Fruit fly (Drosophila melanogaster) whole organism, embryonic: Measurements from ENCODE around the gene CG12560.
A peak's percentile ranks its signal among the peaks of the same experiment; 100 is the strongest.

Source experiments
- ATbp ChIP-seq: fragments of 200-800 bp; sonication (Bioruptor generic); optimal IDR thresholded peaks from 2 replicates; lab custom pipeline; 2017; ENCODE audit warnings: missing biosample characterization, mild to moderate bottlenecking, missing genetic modification characterization, missing genetic modification reagents
- Aef1 ChIP-seq: fragments of 200-800 bp; sonication (Bioruptor generic); IDR thresholded peaks from 3 replicates; pipeline ENCODE4 v1.3.6; 2022; ENCODE audit warnings: missing biosample characterization, missing genetic modification characterization
- CG11723 ChIP-seq: fragments of 200-800 bp; sonication (Bioruptor generic); optimal IDR thresholded peaks from 2 replicates; lab custom pipeline; 2017; ENCODE audit warnings: missing biosample characterization, mild to moderate bottlenecking, missing genetic modification characterization
- CG13123 ChIP-seq: fragments of 200-800 bp; sonication (Bioruptor generic); optimal IDR thresholded peaks from 2 replicates; lab custom pipeline; 2016; ENCODE audit warnings: missing biosample characterization, missing genetic modification characterization
- CG13296 ChIP-seq: fragments of 200-800 bp; sonication (Bioruptor generic); optimal IDR thresholded peaks from 3 replicates; lab custom pipeline; 2018; ENCODE audit warnings: missing biosample characterization, mild to moderate bottlenecking, missing genetic modification characterization
- CG13424 ChIP-seq: fragments of 200-800 bp; sonication (Bioruptor generic); optimal IDR thresholded peaks from 2 replicates; lab custom pipeline; 2019; ENCODE audit warnings: missing biosample characterization, mild to moderate bottlenecking, missing genetic modification characterization, moderate library complexity
- CG14050 ChIP-seq: fragments of 200-800 bp; sonication (Bioruptor generic); IDR thresholded peaks from 3 replicates; pipeline ENCODE4 v1.3.6; 2022; ENCODE audit warnings: missing biosample characterization, missing genetic modification characterization
- CG1602 ChIP-seq: fragments of 200-800 bp; sonication (Bioruptor generic); optimal IDR thresholded peaks from 3 replicates; lab custom pipeline; 2016; ENCODE audit warnings: missing biosample characterization, missing genetic modification characterization
- CG17385 ChIP-seq: fragments of 200-800 bp; sonication (Bioruptor generic); optimal IDR thresholded peaks from 3 replicates; lab custom pipeline; 2018; ENCODE audit warnings: missing biosample characterization, mild to moderate bottlenecking, missing genetic modification characterization
- CG2875 ChIP-seq: fragments of 200-800 bp; sonication (Bioruptor generic); optimal IDR thresholded peaks from 2 replicates; lab custom pipeline; 2017; ENCODE audit warnings: missing biosample characterization, mild to moderate bottlenecking, missing genetic modification characterization, missing genetic modification reagents
- CG3065 ChIP-seq: fragments of 200-800 bp; sonication (Bioruptor generic); optimal IDR thresholded peaks from 2 replicates; lab custom pipeline; 2016; ENCODE audit warnings: missing biosample characterization, missing genetic modification characterization
- CG4360 ChIP-seq: fragments of 200-800 bp; sonication (Bioruptor generic); IDR thresholded peaks from 2 replicates; pipeline ENCODE4 v1.3.6; 2022; ENCODE audit warnings: missing biosample characterization, missing genetic modification characterization
- CG6254 ChIP-seq: fragments of 200-800 bp; sonication (Bioruptor generic); optimal IDR thresholded peaks from 3 replicates; lab custom pipeline; 2017; ENCODE audit warnings: mild to moderate bottlenecking, missing biosample characterization, missing genetic modification reagents, missing genetic modification characterization
- CG6765 ChIP-seq: fragments of 200-800 bp; sonication (Bioruptor generic); optimal IDR thresholded peaks from 3 replicates; lab custom pipeline; 2017; ENCODE audit warnings: missing biosample characterization, mild to moderate bottlenecking, missing genetic modification characterization
- CG8478 ChIP-seq: fragments of >200 bp; optimal IDR thresholded peaks from 2 replicates; lab custom pipeline; 2018
- CG8924 ChIP-seq: fragments of 200-800 bp; optimal IDR thresholded peaks from 3 replicates; lab custom pipeline; 2019; ENCODE audit warnings: missing biosample characterization, mild to moderate bottlenecking, missing genetic modification characterization, moderate library complexity
- CG9876 ChIP-seq: fragments of 200-800 bp; sonication (Bioruptor generic); optimal IDR thresholded peaks from 2 replicates; lab custom pipeline; 2016; ENCODE audit warnings: missing biosample characterization, missing genetic modification characterization
- CrebB ChIP-seq: fragments of 200-800 bp; sonication (Bioruptor generic); optimal IDR thresholded peaks from 3 replicates; lab custom pipeline; 2018; ENCODE audit warnings: missing biosample characterization, mild to moderate bottlenecking, missing genetic modification characterization
- Dbx ChIP-seq: fragments of 200-800 bp; sonication (Bioruptor generic); IDR thresholded peaks from 3 replicates; pipeline ENCODE4 v1.3.6; 2022; ENCODE audit warnings: missing biosample characterization, missing genetic modification characterization
- Dll ChIP-seq: fragments of 200-800 bp; sonication (Bioruptor generic); IDR thresholded peaks from 4 replicates; pipeline ENCODE4 v1.3.6; 2022; ENCODE audit warnings: missing biosample characterization, missing genetic modification characterization; ENCODE audit not compliant: partially characterized antibody
- Doc3 ChIP-seq: fragments of 200-800 bp; sonication (Bioruptor generic); IDR thresholded peaks from 3 replicates; pipeline ENCODE4 v1.3.6; 2022; ENCODE audit warnings: missing biosample characterization, missing genetic modification characterization; ENCODE audit not compliant: partially characterized antibody
- Elba2 ChIP-seq: fragments of 200-800 bp; sonication (Bioruptor generic); optimal IDR thresholded peaks from 3 replicates; lab custom pipeline; 2016; ENCODE audit warnings: missing biosample characterization, missing genetic modification characterization
- Fer2 ChIP-seq: fragments of 200-800 bp; sonication (Bioruptor generic); optimal IDR thresholded peaks from 2 replicates; lab custom pipeline; 2018; ENCODE audit warnings: missing biosample characterization, mild to moderate bottlenecking, missing genetic modification characterization, moderate library complexity
- Lhr ChIP-seq: fragments of 200-800 bp; sonication (Bioruptor generic); optimal IDR thresholded peaks from 3 replicates; lab custom pipeline; 2017; ENCODE audit warnings: mild to moderate bottlenecking, missing biosample characterization, missing genetic modification reagents, missing genetic modification characterization
- Neu2 ChIP-seq: fragments of 200-800 bp; sonication (Bioruptor generic); optimal IDR thresholded peaks from 3 replicates; lab custom pipeline; 2016; ENCODE audit warnings: missing biosample characterization, missing genetic modification characterization, borderline replicate concordance
- al ChIP-seq: fragments of 200-800 bp; sonication (Bioruptor generic); IDR thresholded peaks from 2 replicates; pipeline ENCODE4 v1.3.6; 2022; ENCODE audit warnings: missing biosample characterization, missing genetic modification characterization
- btn ChIP-seq: fragments of 200-800 bp; sonication (Bioruptor generic); optimal IDR thresholded peaks from 2 replicates; lab custom pipeline; 2016; ENCODE audit warnings: missing biosample characterization, missing genetic modification characterization
- cas ChIP-seq: fragments of 200-800 bp; sonication (Bioruptor generic); IDR thresholded peaks from 2 replicates; pipeline ENCODE4 v1.3.6; 2022; ENCODE audit warnings: missing biosample characterization, missing genetic modification characterization
- cato ChIP-seq: fragments of 200-800 bp; sonication (Bioruptor generic); optimal IDR thresholded peaks from 2 replicates; lab custom pipeline; 2016; ENCODE audit warnings: missing biosample characterization, missing genetic modification characterization, borderline replicate concordance
- croc ChIP-seq: fragments of 200-800 bp; sonication (Bioruptor generic); conservative IDR thresholded peaks from 3 replicates; pipeline ENCODE4 v1.3.6; 2022; ENCODE audit warnings: missing biosample characterization, missing genetic modification characterization
- dmrt99B ChIP-seq: fragments of 200-800 bp; sonication (Bioruptor generic); optimal IDR thresholded peaks from 2 replicates; lab custom pipeline; 2018; ENCODE audit warnings: missing biosample characterization, mild to moderate bottlenecking, missing genetic modification characterization, moderate library complexity
- dpn ChIP-seq, 2 experiments: fragments of 200-800 bp; sonication (Bioruptor generic); optimal IDR thresholded peaks; 3 replicates each; lab custom pipeline; 2016; ENCODE audit warnings: missing biosample characterization in 2 of 2, missing genetic modification characterization in 2 of 2
- dysf ChIP-seq: fragments of 200-800 bp; sonication (Bioruptor generic); IDR thresholded peaks from 3 replicates; pipeline ENCODE4 v1.3.6; 2022; ENCODE audit warnings: missing biosample characterization, missing genetic modification characterization
- en ChIP-seq: fragments of 200-800 bp; sonication (Bioruptor generic); optimal IDR thresholded peaks from 2 replicates; lab custom pipeline; 2016; ENCODE audit warnings: missing biosample characterization, missing genetic modification characterization
- fru ChIP-seq: fragments of >200 bp; optimal IDR thresholded peaks from 2 replicates; lab custom pipeline; 2017
- fu2 ChIP-seq: fragments of 200-800 bp; sonication (Bioruptor generic); optimal IDR thresholded peaks from 2 replicates; lab custom pipeline; 2016; ENCODE audit warnings: missing biosample characterization, missing genetic modification characterization
- gce ChIP-seq: fragments of 200-800 bp; sonication (Bioruptor generic); IDR thresholded peaks from 3 replicates; pipeline ENCODE4 v1.3.6; 2022; ENCODE audit warnings: missing biosample characterization, missing genetic modification characterization
- grn ChIP-seq: fragments of 200-800 bp; sonication (Bioruptor generic); optimal IDR thresholded peaks from 3 replicates; lab custom pipeline; 2017; ENCODE audit warnings: missing biosample characterization, missing genetic modification characterization
- gro ChIP-seq: fragments of 200-800 bp; sonication (Bioruptor generic); optimal IDR thresholded peaks from 2 replicates; lab custom pipeline; 2016; ENCODE audit warnings: missing biosample characterization, missing genetic modification characterization
- h ChIP-seq: fragments of >200 bp; optimal IDR thresholded peaks from 2 replicates; lab custom pipeline; 2017
- hth ChIP-seq: fragments of >200 bp; optimal IDR thresholded peaks from 2 replicates; lab custom pipeline; 2017; ENCODE audit warnings: inconsistent platforms
- klu ChIP-seq: fragments of 200-800 bp; sonication (Bioruptor generic); IDR thresholded peaks from 2 replicates; pipeline ENCODE4 v1.3.6; 2022; ENCODE audit warnings: missing biosample characterization, missing genetic modification characterization
- lab ChIP-seq: fragments of 200-800 bp; sonication (Bioruptor generic); optimal IDR thresholded peaks from 3 replicates; lab custom pipeline; 2017; ENCODE audit warnings: missing biosample characterization, missing genetic modification characterization, mild to moderate bottlenecking, moderate library complexity, missing genetic modification reagents
- pho ChIP-seq: fragments of 200-800 bp; sonication (Bioruptor generic); optimal IDR thresholded peaks from 2 replicates; lab custom pipeline; 2016; ENCODE audit warnings: missing biosample characterization, missing genetic modification characterization
- ssp ChIP-seq: fragments of 200-800 bp; sonication (Bioruptor generic); IDR thresholded peaks from 2 replicates; pipeline ENCODE4 v1.3.6; 2022; ENCODE audit warnings: missing biosample characterization, missing genetic modification characterization
- sug ChIP-seq: fragments of 200-800 bp; optimal IDR thresholded peaks from 2 replicates; lab custom pipeline; 2019; ENCODE audit warnings: missing biosample characterization, mild to moderate bottlenecking, missing genetic modification characterization, moderate library complexity
- toy ChIP-seq: fragments of 200-800 bp; sonication (Bioruptor generic); IDR thresholded peaks from 2 replicates; pipeline ENCODE4 v1.3.6; 2022; ENCODE audit warnings: missing biosample characterization, missing genetic modification characterization
- ttk ChIP-seq: fragments of 200-800 bp; sonication (Bioruptor generic); IDR thresholded peaks from 2 replicates; pipeline ENCODE4 v2.1.2; 2022; ENCODE audit warnings: missing biosample characterization, missing genetic modification characterization
- tup ChIP-seq: fragments of 200-800 bp; sonication (Bioruptor generic); optimal IDR thresholded peaks from 2 replicates; lab custom pipeline; 2016; ENCODE audit warnings: missing biosample characterization, mild to moderate bottlenecking, missing genetic modification characterization, moderate library complexity
- wdn ChIP-seq: fragments of 200-800 bp; sonication (Bioruptor generic); IDR thresholded peaks from 2 replicates; pipeline ENCODE4 v1.3.6; 2022; ENCODE audit warnings: missing biosample characterization, missing genetic modification characterization

CG12560 gene

DNA sequence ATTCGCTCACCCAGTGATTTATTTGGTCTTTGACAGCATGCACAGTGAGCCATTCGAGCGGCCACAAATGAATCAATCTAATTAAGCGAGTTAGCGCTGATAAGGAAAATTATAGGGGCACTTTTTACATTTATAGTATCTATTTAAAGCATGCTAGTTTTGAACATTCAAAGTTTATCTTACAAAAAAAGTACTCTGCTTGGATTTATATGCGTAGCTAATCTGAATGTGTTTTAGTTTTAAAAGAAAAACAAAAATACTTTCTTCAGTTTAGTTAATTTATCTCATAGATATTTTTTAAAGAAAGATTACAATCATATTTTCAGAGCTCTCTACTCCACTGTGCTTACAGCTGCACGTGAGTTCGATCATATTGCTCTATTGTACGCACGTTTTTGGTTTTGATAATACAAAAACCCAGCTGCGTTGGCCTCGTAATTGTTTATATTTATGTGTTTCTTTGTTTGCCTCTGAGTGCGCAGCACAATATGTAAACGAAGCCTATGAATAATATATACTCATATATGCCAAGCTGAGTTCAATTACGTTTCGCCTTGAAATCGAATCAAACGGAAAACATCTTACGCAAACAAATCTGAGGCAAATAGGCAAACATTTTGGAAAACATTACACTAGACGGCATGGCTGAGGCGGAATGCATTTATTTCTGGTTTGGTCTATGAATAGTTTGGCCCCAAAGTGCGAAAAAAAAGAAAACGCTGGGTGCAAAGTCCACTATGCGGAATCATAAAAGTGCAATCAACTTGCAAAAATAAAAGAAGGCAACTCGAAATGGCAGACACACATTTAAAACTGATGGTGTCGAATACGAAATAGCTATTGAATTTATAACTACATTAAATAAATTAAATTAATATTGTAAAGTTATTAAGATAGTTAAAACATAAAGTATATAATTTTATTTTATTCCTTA lies 7.3 kb downstream of the CG12560 start (continued):
- TF ChIP-seq CG11723 (GFP tag; lab: Kevin White, UChicago) (peak; percentile 85), CG6765 (GFP tag; lab: Kevin White, UChicago) (peak; percentile 81), dmrt99B (tag; lab: Kevin White, UChicago) (peak; percentile 93), Neu2 (GFP tag; lab: Kevin White, UChicago) (no peak), croc (GFP tag; lab: Robert Waterston, UW) (peak; percentile 73), CG14050 (peak; percentile 69), cato (peak; percentile 73), ATbp (GFP tag; lab: Kevin White, UChicago) (peak; percentile 77), fu2 (peak; percentile 73), gce (GFP tag; lab: Robert Waterston, UW) (0 out of 3 replicates have a peak, but pooled peaks have one; percentile 41), ssp (peak; percentile 73), CG1602 (GFP tag; lab: Kevin White, UChicago) (peak; percentile 84), Aef1 (peak; percentile 79; the same call in 2 of the 3 replicates), CG13424 (tag; lab: Kevin White, UChicago) (peak; percentile 89), Fer2 (tag; lab: Kevin White, UChicago) (peak; percentile 42), CG8478 (lab: Kevin White, UChicago) (no peak), CrebB (tag; lab: Kevin White, UChicago) (peak; percentile 17), tup (GFP tag; lab: Kevin White, UChicago) (peak; percentile 10), CG3065 (peak; percentile 56), ttk (GFP tag; lab: Robert Waterston, UW) (peak; percentile 80), CG13296 (GFP tag; lab: Kevin White, UChicago) (peak; percentile 93), h (lab: Kevin White, UChicago) (no peak), CG2875 (GFP tag; lab: Kevin White, UChicago) (peak; percentile 78), sug (peak; percentile 85), Lhr (GFP tag; lab: Kevin White, UChicago) (peak; percentile 52), al (GFP tag; lab: Robert Waterston, UW) (peak; percentile 74; the same call in 1 of the 2 replicates), btn (peak; percentile 50), cas (GFP tag; lab: Robert Waterston, UW) (0 out of 2 replicates have a peak, but pooled peaks have one; percentile 27), Dll (no peak), dysf (GFP tag; lab: Robert Waterston, UW) (peak; percentile 93), gro (GFP tag; lab: Kevin White, UChicago) (peak; percentile 62), CG8924 (peak; percentile 93), wdn (peak; percentile 79), pho (GFP tag; lab: Kevin White, UChicago) (peak; percentile 84), Dbx (GFP tag; lab: Robert Waterston, UW) (peak; percentile 76), klu (peak; percentile 79), CG6254 (GFP tag; lab: Kevin White, UChicago) (peak; percentile 74), lab (GFP tag; lab: Kevin White, UChicago) (peak; percentile 91), dpn (GFP tag; optimal IDR thresholded peaks at IDR 0.05; lab: Kevin White, UChicago) (peak; percentile 84 to 85), CG13123 (GFP tag; lab: Kevin White, UChicago) (peak; percentile 44), toy (GFP tag; lab: Robert Waterston, UW) (peak; percentile 53), hth (lab: Kevin White, UChicago) (no peak), CG17385 (GFP tag; lab: Kevin White, UChicago) (peak; percentile 87), Elba2 (GFP tag; lab: Kevin White, UChicago) (no peak), Doc3 (GFP tag; lab: Robert Waterston, UW) (no peak), CG4360 (no peak), fru (no peak), en (GFP tag; lab: Kevin White, UChicago) (peak; percentile 35), grn (GFP tag; lab: Kevin White, UChicago) (peak; percentile 78), CG9876 (GFP tag; lab: Kevin White, UChicago) (peak; percentile 65)
